Fruit fly (Drosophila melanogaster): ENCODE data around the gene Agpat1.

DNA sequence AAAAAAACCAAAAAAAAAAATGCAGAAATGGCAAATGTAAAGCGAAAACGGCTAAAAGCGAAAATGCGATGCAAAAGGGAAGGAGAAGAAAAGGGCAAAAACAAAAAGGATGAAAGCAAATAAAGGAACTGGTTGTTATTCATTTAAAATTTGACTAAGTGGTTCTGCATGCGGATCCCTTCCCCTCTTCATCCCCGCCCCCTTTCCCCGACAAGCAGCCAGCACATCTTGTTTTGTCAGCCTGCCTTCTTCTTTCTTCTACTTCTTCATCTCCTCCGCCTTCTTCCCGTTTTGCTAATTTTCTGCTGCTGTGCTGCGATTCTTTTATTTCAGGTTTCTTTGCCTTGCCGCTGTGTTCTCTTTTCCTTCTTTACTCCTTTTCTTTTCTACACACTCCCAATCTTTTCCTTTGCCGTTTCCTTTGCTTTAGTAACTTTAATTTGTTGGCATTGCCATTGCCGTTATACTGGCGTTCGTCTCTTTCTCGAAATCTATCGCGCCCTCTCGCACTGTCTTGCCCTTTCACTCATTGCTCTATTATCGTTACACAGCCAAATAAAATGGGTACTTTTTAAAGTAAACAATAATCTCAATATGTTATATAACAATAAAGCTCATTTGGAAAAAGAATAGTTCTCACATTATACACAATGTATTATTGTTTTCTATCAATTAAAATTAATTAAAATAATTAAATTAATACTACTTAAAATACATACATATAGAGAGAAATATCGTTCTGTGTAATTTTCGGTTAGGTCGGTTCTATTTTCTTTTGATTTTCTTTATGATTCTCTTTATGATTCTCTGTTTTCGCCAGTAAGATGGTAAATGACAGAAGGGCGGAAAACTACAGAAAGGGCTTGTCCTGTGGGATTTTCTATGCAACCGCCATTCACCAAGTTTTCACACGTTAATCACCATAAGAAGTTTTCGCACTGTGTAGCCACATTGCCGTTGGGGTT lies 17.0 kb upstream of the Agpat1 start:
- TF ChIP-seq ttk (optimal IDR thresholded peaks at IDR 0.05) (no peak), psq (optimal IDR thresholded peaks at IDR 0.05) (no peak), insv (optimal IDR thresholded peaks at IDR 0.05) (no peak), Sin3A (optimal IDR thresholded peaks at IDR 0.05) (no peak)

All from Kc167 (cell line).